Worm (Caenorhabditis elegans) whole organism, L4/young adult: ENCODE measurements around the gene gsto-1.

Experiments used
- W03F9.2 ChIP-seq: fragments of 150-350 bp; optimal IDR thresholded peaks from 2 replicates; lab custom pipeline; 2014; ENCODE audit warnings: missing biosample characterization, missing genetic modification characterization
- dao-5 ChIP-seq: sonication (generic microtip); optimal IDR thresholded peaks from 2 replicates; lab custom pipeline; 2016; ENCODE audit warnings: missing genotype, missing genetic modification characterization, moderate library complexity, missing compliant biosample characterization
- him-1 ChIP-seq: sonication (generic microtip); optimal IDR thresholded peaks from 2 replicates; lab custom pipeline; 2016; ENCODE audit warnings: missing genotype, missing genetic modification reagents, missing genetic modification characterization, missing compliant biosample characterization

Gene gsto-1

ce11 chrIII:7933235-7933634 is 13.6 kb downstream of the gsto-1 start, which contains the start of gene ran-2:
Gene ran-2, plus strand, starts transcription at chrIII:7933535.
- no peak for TF ChIP-seq W03F9.2 (tag; lab: Kevin White, UChicago)
- no peak for TF ChIP-seq him-1
- no peak for TF ChIP-seq dao-5 (tag; lab: Kevin White, UChicago)

- TF ChIP-seq him-1, result no peak
- peak; percentile 53 for TF ChIP-seq W03F9.2 (tag; lab: Kevin White, UChicago)
- TF ChIP-seq dao-5 (tag; lab: Kevin White, UChicago), result no peak
These were observed 18.2 kb downstream of the gsto-1 start, which contains the start of the genes C29E4.13 and npp-15 for ce11 chrIII:7928549-7929129. Gene C29E4.13, minus strand, starts transcription at chrIII:7928717. Gene npp-15, plus strand, starts transcription at chrIII:7929043.

- TF ChIP-seq him-1 (no peak), W03F9.2 (tag; lab: Kevin White, UChicago) (no peak), dao-5 (tag; lab: Kevin White, UChicago) (no peak)
These were observed 20.9 kb downstream of the gsto-1 start for ce11 chrIII:7925968-7926367.

ce11 chrIII:7924821-7925220 is 22.0 kb downstream of the gsto-1 start, which contains the start of gene tag-250:
Gene tag-250, minus strand, starts transcription at chrIII:7924921.
- TF ChIP-seq W03F9.2 (tag; lab: Kevin White, UChicago) (no peak), dao-5 (tag; lab: Kevin White, UChicago) (no peak), him-1 (no peak)

- no peak for TF ChIP-seq W03F9.2 (tag; lab: Kevin White, UChicago)
- no peak for TF ChIP-seq dao-5 (tag; lab: Kevin White, UChicago)
- no peak for TF ChIP-seq him-1
These were observed 24.6 kb downstream of the gsto-1 start, which contains the start of gene C29E4.17 for ce11 chrIII:7922207-7922606. Gene C29E4.17, plus strand, starts transcription at chrIII:7922507.

ce11 chrIII:7919823-7920222 is 27.0 kb downstream of the gsto-1 start, which contains the start of gene C29E4.14:
Gene C29E4.14, plus strand, starts transcription at chrIII:7920123.
- no peak for TF ChIP-seq dao-5 (tag; lab: Kevin White, UChicago)
- no peak for TF ChIP-seq W03F9.2 (tag; lab: Kevin White, UChicago)
- no peak for TF ChIP-seq him-1

ce11 chrIII:7917667-7918066 is 29.2 kb downstream of the gsto-1 start, which contains the start of gene gly-3:
Gene gly-3, minus strand, starts transcription at chrIII:7917767.
- TF ChIP-seq him-1, result no peak
- TF ChIP-seq dao-5 (tag; lab: Kevin White, UChicago), result no peak
- TF ChIP-seq W03F9.2 (tag; lab: Kevin White, UChicago), result no peak

- TF ChIP-seq W03F9.2 (tag; lab: Kevin White, UChicago) (no peak), him-1 (no peak), dao-5 (tag; lab: Kevin White, UChicago) (no peak)
These were observed 33.3 kb downstream of the gsto-1 start, which contains the start of gene ZK688.12 for ce11 chrIII:7913488-7913887. Gene ZK688.12, minus strand, starts transcription at chrIII:7913588.

- TF ChIP-seq him-1, result no peak
- no peak for TF ChIP-seq dao-5 (tag; lab: Kevin White, UChicago)
- TF ChIP-seq W03F9.2 (tag; lab: Kevin White, UChicago), result no peak
These were observed 35.2 kb downstream of the gsto-1 start, which contains the start of gene ZK688.7 for ce11 chrIII:7911621-7912020. Gene ZK688.7, minus strand, starts transcription at chrIII:7911634.

ce11 chrIII:7909263-7909662 is 37.6 kb downstream of the gsto-1 start, which contains the start of gene ZK688.1:
Gene ZK688.1, plus strand, starts transcription at chrIII:7909563.
- TF ChIP-seq him-1 (no peak), dao-5 (tag; lab: Kevin White, UChicago) (no peak), W03F9.2 (tag; lab: Kevin White, UChicago) (no peak)

ce11 chrIII:7907515-7907914 is 39.3 kb downstream of the gsto-1 start, which contains the start of gene pcp-5:
Gene pcp-5, minus strand, starts transcription at chrIII:7907615.
- TF ChIP-seq W03F9.2 (tag; lab: Kevin White, UChicago) (no peak), dao-5 (tag; lab: Kevin White, UChicago) (no peak), him-1 (no peak)

- TF ChIP-seq W03F9.2 (tag; lab: Kevin White, UChicago) (no peak), him-1 (no peak), dao-5 (tag; lab: Kevin White, UChicago) (no peak)
These were observed 43.4 kb downstream of the gsto-1 start for ce11 chrIII:7903427-7903826.

ce11 chrIII:7900733-7901132 is 46.1 kb downstream of the gsto-1 start, which contains the start of gene best-24:
Gene best-24, plus strand, starts transcription at chrIII:7901033.
- no peak for TF ChIP-seq W03F9.2 (tag; lab: Kevin White, UChicago)
- TF ChIP-seq dao-5 (tag; lab: Kevin White, UChicago), result no peak
- TF ChIP-seq him-1, result no peak

- TF ChIP-seq dao-5 (tag; lab: Kevin White, UChicago) (no peak), him-1 (no peak), W03F9.2 (tag; lab: Kevin White, UChicago) (no peak)
These were observed 49.1 kb downstream of the gsto-1 start for ce11 chrIII:7897733-7898132.
